Worm (Caenorhabditis elegans) whole organism, L1 larva: ENCODE measurements around the gene gly-12.

Experiments used
- C04F5.9 ChIP-seq: sonication (generic microtip); optimal IDR thresholded peaks from 2 replicates; lab custom pipeline; 2016; ENCODE audit warnings: missing genetic modification characterization, missing compliant biosample characterization
- C16A3.4 ChIP-seq: fragments of 150-350 bp; optimal IDR thresholded peaks from 2 replicates; lab custom pipeline; 2014; ENCODE audit warnings: missing biosample characterization, missing genetic modification characterization
- F16B12.6 ChIP-seq: fragments of 150-350 bp; optimal IDR thresholded peaks from 2 replicates; lab custom pipeline; 2014; ENCODE audit warnings: missing biosample characterization, missing genetic modification characterization
- Y116A8C.19 ChIP-seq: sonication (generic microtip); optimal IDR thresholded peaks from 2 replicates; lab custom pipeline; 2016; ENCODE audit warnings: missing compliant biosample characterization, missing genetic modification characterization, borderline replicate concordance
- aha-1 ChIP-seq: fragments of 150-350 bp; optimal IDR thresholded peaks from 2 replicates; lab custom pipeline; 2014; ENCODE audit warnings: missing biosample characterization, missing genetic modification characterization
- aly-2 ChIP-seq: fragments of 150-350 bp; optimal IDR thresholded peaks from 2 replicates; lab custom pipeline; 2014; ENCODE audit warnings: missing biosample characterization, missing genetic modification characterization
- blmp-1 ChIP-seq: fragments of 150-350 bp; optimal IDR thresholded peaks from 2 replicates; lab custom pipeline; 2014; ENCODE audit warnings: missing biosample characterization, missing genetic modification characterization
- ceh-63 ChIP-seq: fragments of 200-800 bp; sonication (Bioruptor generic); optimal IDR thresholded peaks from 2 replicates; lab custom pipeline; 2018; ENCODE audit warnings: mild to moderate bottlenecking, missing genetic modification characterization, missing compliant biosample characterization
- ceh-88 ChIP-seq: fragments of 200-800 bp; sonication (Bioruptor generic); IDR thresholded peaks from 2 replicates; pipeline ENCODE4 v1.3.6; 2022; ENCODE audit warnings: missing genetic modification characterization, missing compliant biosample characterization
- ceh-90 ChIP-seq: sonication (generic microtip); optimal IDR thresholded peaks from 2 replicates; lab custom pipeline; 2016; ENCODE audit warnings: missing genetic modification characterization, missing compliant biosample characterization
- ces-1 ChIP-seq: fragments of 150-350 bp; optimal IDR thresholded peaks from 2 replicates; lab custom pipeline; 2014; ENCODE audit warnings: missing biosample characterization, missing genetic modification reagents, missing genetic modification characterization
- dpl-1 ChIP-seq, 3 experiments: fragments of 150-350 bp in 2 of 3; sonication (generic microtip) in 1 of 3; optimal IDR thresholded peaks; 2 replicates each; lab custom pipeline; 2014 to 2017; ENCODE audit warnings: missing biosample characterization in 3 of 3, missing genetic modification characterization in 3 of 3, missing genetic modification reagents in 3 of 3
- efl-1 ChIP-seq, 4 experiments: fragments of 150-350 bp; optimal IDR thresholded peaks in 3 of 4; peaks in 1 of 4; 1 replicate in 1 of 4; 2 replicates in 3 of 4; lab custom pipeline; 2014; ENCODE audit warnings: missing biosample characterization in 2 of 4, missing genetic modification characterization in 2 of 4, missing genetic modification reagents in 2 of 4
- efl-3 ChIP-seq: fragments of 200-800 bp; sonication (Bioruptor generic); optimal IDR thresholded peaks from 2 replicates; lab custom pipeline; 2018; ENCODE audit warnings: mild to moderate bottlenecking, missing genetic modification characterization, missing compliant biosample characterization
- elt-2 ChIP-seq: sonication (generic microtip); optimal IDR thresholded peaks from 2 replicates; lab custom pipeline; 2016; ENCODE audit warnings: missing genetic modification characterization, mild to moderate bottlenecking, inconsistent platforms, missing compliant biosample characterization, missing genetic modification reagents
- elt-3 ChIP-seq, 6 experiments: fragments of 150-350 bp in 1 of 6; sonication (generic microtip); optimal IDR thresholded peaks; 2 replicates each; lab custom pipeline; 2017 to 2018; ENCODE audit warnings: missing biosample characterization in 6 of 6, missing genetic modification characterization in 6 of 6, inconsistent platforms in 1 of 6
- fkh-10 ChIP-seq: sonication (generic microtip); optimal IDR thresholded peaks from 2 replicates; lab custom pipeline; 2017; ENCODE audit warnings: missing biosample characterization, missing genetic modification reagents, missing genetic modification characterization
- fkh-4 ChIP-seq: sonication (generic microtip); optimal IDR thresholded peaks from 2 replicates; lab custom pipeline; 2016; ENCODE audit warnings: missing compliant biosample characterization, missing genetic modification characterization, borderline replicate concordance
- hpl-2 ChIP-seq: fragments of 150-350 bp; optimal IDR thresholded peaks from 2 replicates; lab custom pipeline; 2014; ENCODE audit warnings: missing biosample characterization, missing genetic modification reagents, missing genetic modification characterization
- isw-1 ChIP-seq: fragments of 200-800 bp; sonication (Bioruptor generic); IDR thresholded peaks from 2 replicates; pipeline ENCODE4 v1.3.6; 2022; ENCODE audit warnings: missing genetic modification characterization, missing compliant biosample characterization
- jun-1 ChIP-seq: fragments of 150-350 bp; optimal IDR thresholded peaks from 2 replicates; lab custom pipeline; 2014; ENCODE audit warnings: missing biosample characterization, missing genetic modification reagents, missing genetic modification characterization
- lin-13 ChIP-seq: fragments of 150-350 bp; optimal IDR thresholded peaks from 2 replicates; lab custom pipeline; 2014; ENCODE audit warnings: missing biosample characterization, missing genetic modification reagents, missing genetic modification characterization
- lin-14 ChIP-seq: fragments of 200-800 bp; sonication (Bioruptor generic); optimal IDR thresholded peaks from 2 replicates; lab custom pipeline; 2018; ENCODE audit warnings: mild to moderate bottlenecking, missing genetic modification characterization, moderate library complexity, missing compliant biosample characterization
- lin-35 ChIP-seq, 2 experiments: fragments of 150-350 bp; optimal IDR thresholded peaks; 2 replicates each; lab custom pipeline; 2014; ENCODE audit warnings: missing biosample characterization in 2 of 2, missing genetic modification characterization in 2 of 2, missing genetic modification reagents in 2 of 2
- lin-39 ChIP-seq: fragments of 150-350 bp; optimal IDR thresholded peaks from 2 replicates; lab custom pipeline; 2014; ENCODE audit warnings: missing biosample characterization, missing genetic modification reagents, missing genetic modification characterization
- lsy-2 ChIP-seq, 2 experiments: fragments of 150-350 bp; optimal IDR thresholded peaks; 2 replicates each; lab custom pipeline; 2014; ENCODE audit warnings: missing biosample characterization in 2 of 2, missing genetic modification characterization in 2 of 2
- mab-9 ChIP-seq: fragments of 200-800 bp; sonication (Bioruptor generic); IDR thresholded peaks from 2 replicates; pipeline ENCODE4 v1.3.6; 2022; ENCODE audit warnings: missing genetic modification reagents, missing genetic modification characterization, missing compliant biosample characterization
- mdl-1 ChIP-seq, 2 experiments: fragments of 150-350 bp; optimal IDR thresholded peaks; 2 replicates each; lab custom pipeline; 2014 to 2017; ENCODE audit warnings: missing biosample characterization in 2 of 2, missing genetic modification characterization in 2 of 2, inconsistent platforms in 1 of 2
- mef-2 ChIP-seq: fragments of 150-350 bp; optimal IDR thresholded peaks from 2 replicates; lab custom pipeline; 2014; ENCODE audit warnings: missing biosample characterization, missing genetic modification characterization
- nhr-11 ChIP-seq: fragments of 150-350 bp; optimal IDR thresholded peaks from 2 replicates; lab custom pipeline; 2014; ENCODE audit warnings: missing biosample characterization, missing genetic modification characterization
- nhr-12 ChIP-seq: sonication (generic microtip); optimal IDR thresholded peaks from 2 replicates; lab custom pipeline; 2017; ENCODE audit warnings: missing biosample characterization, missing genetic modification characterization
- nhr-19 ChIP-seq: fragments of 200-800 bp; sonication (Bioruptor generic); conservative IDR thresholded peaks from 2 replicates; pipeline ENCODE4 v1.3.6; 2022; ENCODE audit warnings: missing genetic modification characterization, missing compliant biosample characterization
- nhr-20 ChIP-seq: sonication (generic microtip); optimal IDR thresholded peaks from 2 replicates; lab custom pipeline; 2016; ENCODE audit warnings: mild to moderate bottlenecking, missing genetic modification characterization, missing compliant biosample characterization
- nhr-28 ChIP-seq: fragments of 150-350 bp; optimal IDR thresholded peaks from 2 replicates; lab custom pipeline; 2014; ENCODE audit warnings: missing biosample characterization, missing genetic modification characterization
- nhr-71 ChIP-seq: sonication (generic microtip); optimal IDR thresholded peaks from 2 replicates; lab custom pipeline; 2016; ENCODE audit warnings: mild to moderate bottlenecking, missing genetic modification characterization, moderate library complexity, missing compliant biosample characterization
- nhr-76 ChIP-seq: sonication (generic microtip); optimal IDR thresholded peaks from 2 replicates; lab custom pipeline; 2017; ENCODE audit warnings: missing biosample characterization, missing genetic modification characterization
- nhr-77 ChIP-seq: fragments of 150-350 bp; optimal IDR thresholded peaks from 2 replicates; lab custom pipeline; 2014; ENCODE audit warnings: missing biosample characterization, missing genetic modification characterization
- nhr-84 ChIP-seq: sonication (generic microtip); optimal IDR thresholded peaks from 2 replicates; lab custom pipeline; 2017; ENCODE audit warnings: missing biosample characterization, missing genetic modification characterization
- pag-3 ChIP-seq: sonication (generic microtip); optimal IDR thresholded peaks from 2 replicates; lab custom pipeline; 2017; ENCODE audit warnings: missing genetic modification characterization, mild to moderate bottlenecking, missing compliant biosample characterization, antibody characterized with exemption, borderline replicate concordance; ENCODE audit not compliant: insufficient read depth
- pax-3 ChIP-seq: fragments of 200-800 bp; sonication (Bioruptor generic); optimal IDR thresholded peaks from 2 replicates; lab custom pipeline; 2018; ENCODE audit warnings: mild to moderate bottlenecking, missing genetic modification characterization, moderate library complexity, missing compliant biosample characterization
- pqm-1 ChIP-seq: sonication (generic microtip); optimal IDR thresholded peaks from 3 replicates; lab custom pipeline; 2017; ENCODE audit warnings: missing biosample characterization, missing genetic modification characterization
- rnt-1 ChIP-seq: sonication (generic microtip); optimal IDR thresholded peaks from 2 replicates; lab custom pipeline; 2016; ENCODE audit warnings: mild to moderate bottlenecking, missing genetic modification characterization, moderate library complexity, missing compliant biosample characterization
- skn-1 ChIP-seq: fragments of 150-350 bp; optimal IDR thresholded peaks from 2 replicates; lab custom pipeline; 2014; ENCODE audit warnings: missing biosample characterization, missing genetic modification characterization
- snpc-4 ChIP-seq: fragments of 150-350 bp; optimal IDR thresholded peaks from 2 replicates; lab custom pipeline; 2014; ENCODE audit warnings: missing biosample characterization, missing genetic modification characterization
- swsn-7 ChIP-seq: sonication (generic microtip); optimal IDR thresholded peaks from 2 replicates; lab custom pipeline; 2016; ENCODE audit warnings: missing genetic modification characterization, missing compliant biosample characterization
- unc-130 ChIP-seq: fragments of 150-350 bp; optimal IDR thresholded peaks from 2 replicates; lab custom pipeline; 2017; ENCODE audit warnings: missing biosample characterization, missing genetic modification characterization, inconsistent platforms
- unc-30 ChIP-seq: sonication (generic microtip); optimal IDR thresholded peaks from 2 replicates; lab custom pipeline; 2017; ENCODE audit warnings: missing biosample characterization, missing genetic modification characterization
- unc-86 ChIP-seq: sonication (generic microtip); optimal IDR thresholded peaks from 2 replicates; lab custom pipeline; 2016; ENCODE audit warnings: missing genetic modification characterization, missing compliant biosample characterization
- unc-98 ChIP-seq: fragments of 200-800 bp; sonication (Bioruptor generic); IDR thresholded peaks from 2 replicates; pipeline ENCODE4 v1.3.6; 2022; ENCODE audit warnings: missing genetic modification characterization, missing compliant biosample characterization
- vab-15 ChIP-seq: sonication (generic microtip); optimal IDR thresholded peaks from 2 replicates; lab custom pipeline; 2017; ENCODE audit warnings: missing genotype, mild to moderate bottlenecking, missing genetic modification characterization, missing compliant biosample characterization
- zag-1 ChIP-seq: fragments of 150-350 bp; optimal IDR thresholded peaks from 2 replicates; lab custom pipeline; 2014; ENCODE audit warnings: missing biosample characterization, missing genetic modification characterization
- zip-4 ChIP-seq: fragments of 200-800 bp; sonication (Bioruptor generic); optimal IDR thresholded peaks from 2 replicates; lab custom pipeline; 2018; ENCODE audit warnings: mild to moderate bottlenecking, missing genetic modification characterization, moderate library complexity, missing compliant biosample characterization
- ztf-11 ChIP-seq, 2 experiments: sonication (generic microtip); optimal IDR thresholded peaks; 2 replicates each; lab custom pipeline; 2016 to 2017; ENCODE audit warnings: missing genetic modification characterization in 2 of 2, missing biosample characterization in 1 of 2, missing compliant biosample characterization in 1 of 2

Gene gly-12

DNA sequence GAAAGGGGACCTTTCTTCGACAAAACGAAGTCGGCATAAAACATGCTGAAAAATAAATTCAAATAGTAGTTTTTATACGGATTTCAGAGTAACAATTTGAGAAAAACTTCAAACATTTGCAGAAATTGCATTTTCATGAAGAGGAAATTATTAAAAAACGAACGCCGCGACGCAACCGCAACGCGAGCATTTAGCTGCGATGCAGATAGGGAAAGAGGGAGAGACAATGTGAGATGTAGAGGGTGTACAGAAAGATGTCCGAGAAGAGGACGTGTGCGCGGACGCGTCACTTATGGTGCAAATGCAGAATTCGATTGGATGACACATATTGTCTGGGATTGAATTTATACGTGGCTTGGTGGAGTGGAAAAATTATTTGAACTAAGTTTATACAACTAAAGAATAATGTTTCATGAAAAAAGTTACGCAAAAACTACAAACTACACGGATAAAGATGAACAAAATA lies 10.7 kb upstream of the gly-12 start, which contains the start of gene coh-1 (continued):
- no peak for TF ChIP-seq nhr-11 (tag; lab: Kevin White, UChicago)
- TF ChIP-seq skn-1 (tag; lab: Kevin White, UChicago) = peak; percentile 55
- TF ChIP-seq dpl-1 (GFP tag; optimal IDR thresholded peaks at IDR 0.05; lab: Kevin White, UChicago) = peak; percentile 8 to 40 (median 34)
- no peak for TF ChIP-seq nhr-12 (tag; lab: Kevin White, UChicago)
- TF ChIP-seq snpc-4 (tag; lab: Kevin White, UChicago) = peak; percentile 39
- no peak for TF ChIP-seq pqm-1 (tag; lab: Kevin White, UChicago)
- TF ChIP-seq unc-98 (GFP tag; lab: Robert Waterston, UW) = no peak
- peak; percentile 41 to 75 for TF ChIP-seq lin-35 (GFP tag; optimal IDR thresholded peaks at IDR 0.05; lab: Kevin White, UChicago)
- no peak for TF ChIP-seq pax-3 (tag; lab: Kevin White, UChicago)
- TF ChIP-seq aha-1 (tag; lab: Kevin White, UChicago) = no peak
- no peak for TF ChIP-seq nhr-76 (tag; lab: Kevin White, UChicago)
- no peak for TF ChIP-seq ceh-90 (tag; lab: Kevin White, UChicago)
- peak; percentile 59 for TF ChIP-seq C16A3.4 (tag; lab: Kevin White, UChicago)
- no peak for TF ChIP-seq unc-30 (tag; lab: Kevin White, UChicago)
- peak; percentile 69 for TF ChIP-seq swsn-7 (tag; lab: Kevin White, UChicago)
- no peak for TF ChIP-seq ceh-88 (GFP tag; lab: Robert Waterston, UW)
- no peak for TF ChIP-seq vab-15 (tag; lab: Kevin White, UChicago)
- TF ChIP-seq nhr-71 (tag; lab: Kevin White, UChicago) = peak; percentile 77
- no peak for TF ChIP-seq fkh-4 (tag; lab: Kevin White, UChicago)
- no peak for TF ChIP-seq unc-130 (tag; lab: Kevin White, UChicago)
- TF ChIP-seq efl-1 (optimal IDR thresholded peaks at IDR 0.05; lab: Kevin White, UChicago) = peak; percentile 46 to 64
- peak in 1 of 2 experiments; percentile 33 for TF ChIP-seq efl-1 (GFP tag; optimal IDR thresholded peaks at IDR 0.05 in 1 of 2; lab: Kevin White, UChicago)
- TF ChIP-seq isw-1 (GFP tag; lab: Robert Waterston, UW) = 0 out of 2 replicates have a peak, but pooled peaks have one; percentile 7
- no peak for TF ChIP-seq zag-1 (tag; lab: Kevin White, UChicago)
- no peak for TF ChIP-seq mef-2 (tag; lab: Kevin White, UChicago)
- no peak for TF ChIP-seq nhr-84
- peak; percentile 60 for TF ChIP-seq nhr-20 (tag; lab: Kevin White, UChicago)
- TF ChIP-seq nhr-19 = peak; percentile 37; the same call in 1 of the 2 replicates
- peak; percentile 33 for TF ChIP-seq unc-86 (tag; lab: Kevin White, UChicago)
- no peak for TF ChIP-seq aly-2 (tag; lab: Kevin White, UChicago)
- no peak for TF ChIP-seq ces-1 (GFP tag; lab: Kevin White, UChicago)
- TF ChIP-seq F16B12.6 = peak; percentile 89
- peak; percentile 28 for TF ChIP-seq lin-13 (GFP tag; lab: Kevin White, UChicago)
- TF ChIP-seq nhr-77 (tag; lab: Kevin White, UChicago) = peak; percentile 15
- TF ChIP-seq lin-14 (GFP tag; lab: Kevin White, UChicago) = peak; percentile 89
- TF ChIP-seq rnt-1 (tag; lab: Kevin White, UChicago) = peak; percentile 57
- TF ChIP-seq hpl-2 (GFP tag; lab: Kevin White, UChicago) = no peak
- TF ChIP-seq nhr-28 (tag; lab: Kevin White, UChicago) = no peak
- TF ChIP-seq blmp-1 (tag; lab: Kevin White, UChicago) = peak; percentile 72
- TF ChIP-seq Y116A8C.19 = no peak
- TF ChIP-seq jun-1 (tag; lab: Kevin White, UChicago) = peak; percentile 2
- TF ChIP-seq ceh-63 (GFP tag; lab: Kevin White, UChicago) = no peak
- no peak for TF ChIP-seq pag-3 (tag; lab: Kevin White, UChicago)
- peak; percentile 54 to 78 for TF ChIP-seq lsy-2 (tag; optimal IDR thresholded peaks at IDR 0.05; lab: Kevin White, UChicago)
- peak; percentile 19 for TF ChIP-seq fkh-10 (GFP tag; lab: Kevin White, UChicago)
- no peak for TF ChIP-seq elt-2 (tag; lab: Kevin White, UChicago)
- TF ChIP-seq C04F5.9 (tag; lab: Kevin White, UChicago) = no peak
- peak in 1 of 2 experiments; percentile 69 for TF ChIP-seq mdl-1 (tag; optimal IDR thresholded peaks at IDR 0.05; lab: Kevin White, UChicago)
- TF ChIP-seq efl-3 = no peak
- no peak for TF ChIP-seq mab-9 (GFP tag; lab: Robert Waterston, UW)
- TF ChIP-seq lin-39 (tag; lab: Kevin White, UChicago) = no peak
- TF ChIP-seq zip-4 = no peak
- no peak for TF ChIP-seq elt-3 (tag; optimal IDR thresholded peaks at IDR 0.05; lab: Kevin White, UChicago)
- no peak for TF ChIP-seq ztf-11 (tag; optimal IDR thresholded peaks at IDR 0.05; lab: Kevin White, UChicago)
